Fruit fly (Drosophila melanogaster) whole organism, wandering third instar larva: ENCODE measurements around the gene CG12116.

Experiments used
- Abd-B ChIP-seq: fragments of >200 bp; optimal IDR thresholded peaks from 2 replicates; lab custom pipeline; 2017; ENCODE audit warnings: missing biosample characterization, missing genetic modification characterization
- CG32264 ChIP-seq: fragments of 200-800 bp; sonication (Bioruptor generic); optimal IDR thresholded peaks from 2 replicates; lab custom pipeline; 2016; ENCODE audit warnings: missing biosample characterization, missing genetic modification characterization
- CG9705 ChIP-seq: fragments of 200-800 bp; sonication (Bioruptor generic); optimal IDR thresholded peaks from 2 replicates; lab custom pipeline; 2018; ENCODE audit warnings: missing biosample characterization, mild to moderate bottlenecking, missing genetic modification characterization
- Dfd ChIP-seq: fragments of >200 bp; optimal IDR thresholded peaks from 2 replicates; lab custom pipeline; 2017; ENCODE audit warnings: missing biosample characterization, missing genetic modification characterization
- Dif ChIP-seq: fragments of 200-275, 200-300 bp; sonication (Bioruptor generic); optimal IDR thresholded peaks from 2 replicates; lab custom pipeline; 2018; ENCODE audit warnings: missing biosample characterization, missing genetic modification characterization; ENCODE audit not compliant: partially characterized antibody
- GATAd ChIP-seq: sonication (Bioruptor generic); optimal IDR thresholded peaks from 2 replicates; lab custom pipeline; 2016; ENCODE audit warnings: missing biosample characterization, missing genetic modification characterization
- HLH106 ChIP-seq: fragments of 200-800 bp; optimal IDR thresholded peaks from 3 replicates; lab custom pipeline; 2019; ENCODE audit warnings: missing biosample characterization, mild to moderate bottlenecking, missing genetic modification characterization, moderate library complexity
- Hr78 ChIP-seq: fragments of >200 bp; optimal IDR thresholded peaks from 2 replicates; lab custom pipeline; 2017; ENCODE audit warnings: missing biosample characterization, missing genetic modification characterization
- Myc ChIP-seq: fragments of >200 bp; optimal IDR thresholded peaks from 2 replicates; lab custom pipeline; 2017
- OdsH ChIP-seq: fragments of 200-800 bp; sonication (Bioruptor generic); optimal IDR thresholded peaks from 2 replicates; lab custom pipeline; 2016; ENCODE audit warnings: missing biosample characterization, mild to moderate bottlenecking, missing genetic modification characterization
- Rel ChIP-seq, 2 experiments: fragments of 200-800 bp; sonication (Bioruptor generic) in 1 of 2; optimal IDR thresholded peaks; 2 replicates in 1 of 2; 3 replicates in 1 of 2; lab custom pipeline; 2016 to 2019; ENCODE audit warnings: mild to moderate bottlenecking in 2 of 2, missing biosample characterization in 2 of 2, missing genetic modification characterization in 2 of 2, moderate library complexity in 1 of 2
- Sp1 ChIP-seq: fragments of 200-800 bp; sonication (Bioruptor generic); optimal IDR thresholded peaks from 3 replicates; lab custom pipeline; 2019; ENCODE audit warnings: missing biosample characterization, mild to moderate bottlenecking, missing genetic modification characterization, moderate library complexity
- Vsx2 ChIP-seq: fragments of 200-300, 225-300 bp; sonication (Bioruptor generic); optimal IDR thresholded peaks from 2 replicates; lab custom pipeline; 2018; ENCODE audit warnings: missing biosample characterization, missing genetic modification characterization; ENCODE audit not compliant: partially characterized antibody
- br ChIP-seq: fragments of 200-800 bp; sonication (Bioruptor generic); optimal IDR thresholded peaks from 2 replicates; lab custom pipeline; 2016; ENCODE audit warnings: missing biosample characterization, missing genetic modification characterization
- brk ChIP-seq: fragments of 200-800 bp; sonication (Bioruptor generic); optimal IDR thresholded peaks from 2 replicates; lab custom pipeline; 2016; ENCODE audit warnings: missing biosample characterization, mild to moderate bottlenecking, missing genetic modification characterization
- dl ChIP-seq, 2 experiments: fragments of 175-275, 200-275 bp in 1 of 2; fragments of 200-275 bp in 1 of 2; sonication (Bioruptor generic); optimal IDR thresholded peaks; lab custom pipeline; 2018; ENCODE audit warnings: mild to moderate bottlenecking in 2 of 2, missing biosample characterization in 2 of 2, missing genetic modification characterization in 2 of 2, moderate library complexity in 2 of 2; ENCODE audit not compliant: partially characterized antibody in 2 of 2, insufficient read depth in 1 of 2
- dsf ChIP-seq: sonication (Bioruptor generic); optimal IDR thresholded peaks from 2 replicates; lab custom pipeline; 2016; ENCODE audit warnings: missing biosample characterization, missing genetic modification characterization, borderline replicate concordance
- ey ChIP-seq: fragments of 200-800 bp; sonication (Bioruptor generic); optimal IDR thresholded peaks from 2 replicates; lab custom pipeline; 2016; ENCODE audit warnings: missing biosample characterization, missing genetic modification characterization
- foxo ChIP-seq, 2 experiments: fragments of 200-800 bp; sonication (Bioruptor generic); optimal IDR thresholded peaks; 2 replicates in 1 of 2; 3 replicates in 1 of 2; lab custom pipeline; 2016 to 2017; ENCODE audit warnings: missing biosample characterization in 2 of 2, missing genetic modification characterization in 2 of 2
- h ChIP-seq: fragments of 200-800 bp; sonication (Bioruptor generic); optimal IDR thresholded peaks from 3 replicates; lab custom pipeline; 2016; ENCODE audit warnings: missing biosample characterization, mild to moderate bottlenecking, missing genetic modification characterization
- lola ChIP-seq: fragments of >200 bp; optimal IDR thresholded peaks from 2 replicates; lab custom pipeline; 2017; ENCODE audit warnings: missing biosample characterization, missing genetic modification characterization
- pan ChIP-seq: fragments of >200 bp; optimal IDR thresholded peaks from 2 replicates; lab custom pipeline; 2017
- psq ChIP-seq: fragments of 200-800 bp; sonication (Bioruptor generic); optimal IDR thresholded peaks from 3 replicates; lab custom pipeline; 2017; ENCODE audit warnings: missing biosample characterization, mild to moderate bottlenecking, missing genetic modification characterization, moderate library complexity
- rgr ChIP-seq: fragments of 200-800 bp; sonication (Bioruptor generic); optimal IDR thresholded peaks from 3 replicates; lab custom pipeline; 2016; ENCODE audit warnings: missing biosample characterization, mild to moderate bottlenecking, missing genetic modification characterization
- sage ChIP-seq: fragments of 200-800 bp; sonication (Bioruptor generic); optimal IDR thresholded peaks from 2 replicates; lab custom pipeline; 2016; ENCODE audit warnings: missing biosample characterization, mild to moderate bottlenecking, missing genetic modification characterization
- sv ChIP-seq: fragments of 200-800 bp; sonication (Bioruptor generic); optimal IDR thresholded peaks from 3 replicates; lab custom pipeline; 2016; ENCODE audit warnings: missing biosample characterization, missing genetic modification characterization
- tai ChIP-seq: sonication (Bioruptor generic); optimal IDR thresholded peaks from 2 replicates; lab custom pipeline; 2016; ENCODE audit warnings: missing biosample characterization, missing genetic modification characterization
- usp ChIP-seq: fragments of >200 bp; optimal IDR thresholded peaks from 2 replicates; lab custom pipeline; 2017; ENCODE audit warnings: missing biosample characterization, missing genetic modification characterization
- woc ChIP-seq: sonication (Bioruptor generic); optimal IDR thresholded peaks from 2 replicates; lab custom pipeline; 2016; ENCODE audit warnings: missing biosample characterization, mild to moderate bottlenecking, missing genetic modification characterization

Gene CG12116

dm6 chrX:8510731-8511130 lies 41.9 kb upstream of the CG12116 start:
- no peak for TF ChIP-seq tai (GFP tag; lab: Kevin White, UChicago)
- TF ChIP-seq Vsx2 = peak; percentile 68

dm6 chrX:8505023-8505604 lies 36.3 kb upstream of the CG12116 start:
- TF ChIP-seq Hr78 (GFP tag; lab: Kevin White, UChicago) (no peak), tai (GFP tag; lab: Kevin White, UChicago) (no peak), dsf (no peak), Dif (GFP tag; lab: Kevin White, UChicago) (no peak), sage (GFP tag; lab: Kevin White, UChicago) (no peak), sv (no peak), brk (GFP tag; lab: Kevin White, UChicago) (no peak), OdsH (GFP tag; lab: Kevin White, UChicago) (no peak), br (GFP tag; lab: Kevin White, UChicago) (no peak), Dfd (no peak), dl (GFP tag; optimal IDR thresholded peaks at IDR 0.05; lab: Kevin White, UChicago; ENCODE audit: insufficient read depth in 1 of 2, partially characterized antibody in 2 of 2) (no peak), pan (no peak), woc (GFP tag; lab: Kevin White, UChicago) (no peak), Rel (GFP tag; optimal IDR thresholded peaks at IDR 0.05; lab: Kevin White, UChicago) (no peak), Rel (tag; optimal IDR thresholded peaks at IDR 0.05; lab: Kevin White, UChicago) (no peak), Myc (lab: Kevin White, UChicago) (no peak), h (GFP tag; lab: Kevin White, UChicago) (no peak)

dm6 chrX:8502053-8502452 lies 33.2 kb upstream of the CG12116 start:
- TF ChIP-seq GATAd (no peak), foxo (GFP tag; optimal IDR thresholded peaks at IDR 0.05; lab: Kevin White, UChicago) (no peak), Hr78 (GFP tag; lab: Kevin White, UChicago) (no peak), psq (no peak), usp (GFP tag; lab: Kevin White, UChicago) (no peak), sage (GFP tag; lab: Kevin White, UChicago) (no peak), lola (GFP tag; lab: Kevin White, UChicago) (no peak), ey (no peak)
- TF ChIP-seq, all 38 proteins: peak for 0

- TF ChIP-seq h (GFP tag; lab: Kevin White, UChicago) (no peak), usp (GFP tag; lab: Kevin White, UChicago) (no peak), woc (GFP tag; lab: Kevin White, UChicago) (no peak), rgr (GFP tag; lab: Kevin White, UChicago) (no peak), GATAd (no peak), OdsH (GFP tag; lab: Kevin White, UChicago) (no peak), dsf (no peak), CG32264 (GFP tag; lab: Kevin White, UChicago) (no peak), Rel (GFP tag; optimal IDR thresholded peaks at IDR 0.05; lab: Kevin White, UChicago) (no peak), Rel (tag; optimal IDR thresholded peaks at IDR 0.05; lab: Kevin White, UChicago) (no peak), Sp1 (GFP tag; lab: Kevin White, UChicago) (no peak), Dif (GFP tag; lab: Kevin White, UChicago) (no peak), lola (GFP tag; lab: Kevin White, UChicago) (no peak), HLH106 (tag; lab: Kevin White, UChicago) (no peak), dl (GFP tag; optimal IDR thresholded peaks at IDR 0.05; lab: Kevin White, UChicago; ENCODE audit: insufficient read depth in 1 of 2, partially characterized antibody in 2 of 2) (no peak), sv (no peak), CG9705 (no peak), pan (no peak), Abd-B (GFP tag; lab: Kevin White, UChicago) (no peak), brk (GFP tag; lab: Kevin White, UChicago) (no peak)
Observed at dm6 chrX:8501374-8501773, 32.6 kb upstream of the CG12116 start.

dm6 chrX:8499151-8499550 lies 30.3 kb upstream of the CG12116 start:
- no peak for TF ChIP-seq Vsx2
- TF ChIP-seq rgr (GFP tag; lab: Kevin White, UChicago) = peak; percentile 7
- TF ChIP-seq h (GFP tag; lab: Kevin White, UChicago) = no peak
- no peak for TF ChIP-seq HLH106 (tag; lab: Kevin White, UChicago)
- no peak for TF ChIP-seq Myc (lab: Kevin White, UChicago)
- TF ChIP-seq, all 38 proteins: peak for 1
